Worm (Caenorhabditis elegans) whole organism, early embryonic: ENCODE measurements around the gene srh-271.

ENCODE experiments used
- aly-1 ChIP-seq: sonication (generic microtip); optimal IDR thresholded peaks from 2 replicates; lab custom pipeline; 2016; ENCODE audit warnings: missing genetic modification characterization, missing compliant biosample characterization
- ama-1 ChIP-seq: fragments of 150-350 bp; optimal IDR thresholded peaks from 2 replicates; lab custom pipeline; 2014
- ceh-13 ChIP-seq: fragments of 200-800 bp; sonication (Bioruptor generic); optimal IDR thresholded peaks from 2 replicates; lab custom pipeline; 2018; ENCODE audit warnings: mild to moderate bottlenecking, missing genetic modification characterization, missing compliant biosample characterization
- ets-7 ChIP-seq: sonication (generic microtip); optimal IDR thresholded peaks from 2 replicates; lab custom pipeline; 2016; ENCODE audit warnings: missing genotype, missing genetic modification characterization, missing compliant biosample characterization
- flt-1 ChIP-seq: fragments of 200-800 bp; sonication (Bioruptor generic); IDR thresholded peaks from 2 replicates; pipeline ENCODE4 v1.3.6; 2022; ENCODE audit warnings: missing genetic modification characterization, missing compliant biosample characterization
- hmbx-1 ChIP-seq: sonication (generic microtip); optimal IDR thresholded peaks from 2 replicates; lab custom pipeline; 2016; ENCODE audit warnings: mild to moderate bottlenecking, missing genetic modification characterization, missing compliant biosample characterization
- hmg-4 ChIP-seq: fragments of 200-800 bp; sonication (Bioruptor generic); optimal IDR thresholded peaks from 2 replicates; lab custom pipeline; 2018; ENCODE audit warnings: mild to moderate bottlenecking, missing genetic modification characterization, missing compliant biosample characterization
- hnd-1 ChIP-seq: sonication (generic microtip); optimal IDR thresholded peaks from 2 replicates; lab custom pipeline; 2016; ENCODE audit warnings: missing genetic modification characterization, missing compliant biosample characterization
- pes-1 ChIP-seq: fragments of 200-800 bp; sonication (Bioruptor generic); IDR thresholded peaks from 2 replicates; pipeline ENCODE4 v1.3.6; 2022; ENCODE audit warnings: missing genetic modification reagents, missing genetic modification characterization, missing compliant biosample characterization
- scrt-1 ChIP-seq: fragments of 200-800 bp; sonication (Bioruptor generic); IDR thresholded peaks from 2 replicates; pipeline ENCODE4 v1.3.6; 2022; ENCODE audit warnings: missing genetic modification characterization, missing compliant biosample characterization
- sea-1 ChIP-seq: fragments of 200-800 bp; sonication (Bioruptor generic); conservative IDR thresholded peaks from 2 replicates; pipeline ENCODE4 v1.3.6; 2022; ENCODE audit warnings: missing genetic modification characterization, missing compliant biosample characterization
- tbx-11 ChIP-seq: fragments of 200-800 bp; sonication (Bioruptor generic); IDR thresholded peaks from 2 replicates; pipeline ENCODE4 v1.3.6; 2022; ENCODE audit warnings: missing genetic modification characterization, missing compliant biosample characterization
- tbx-37 ChIP-seq: fragments of 200-800 bp; sonication (Bioruptor generic); conservative IDR thresholded peaks from 2 replicates; pipeline ENCODE4 v1.3.6; 2022; ENCODE audit warnings: missing genetic modification reagents, missing genetic modification characterization, missing compliant biosample characterization
- tra-4 ChIP-seq: sonication (generic microtip); optimal IDR thresholded peaks from 2 replicates; lab custom pipeline; 2017; ENCODE audit warnings: missing genetic modification characterization, missing compliant biosample characterization

- TF ChIP-seq hmbx-1 (no peak), hnd-1 (tag; lab: Kevin White, UChicago) (no peak), tbx-37 (GFP tag; lab: Robert Waterston, UW) (no peak), ama-1 (no peak), sea-1 (GFP tag; lab: Robert Waterston, UW) (no peak), tra-4 (no peak), scrt-1 (GFP tag; lab: Robert Waterston, UW) (no peak), tbx-11 (GFP tag; lab: Robert Waterston, UW) (no peak), hmg-4 (GFP tag; lab: Kevin White, UChicago) (no peak), aly-1 (no peak), pes-1 (no peak), flt-1 (GFP tag; lab: Robert Waterston, UW) (no peak), ets-7 (tag; lab: Kevin White, UChicago) (no peak), ceh-13 (GFP tag; lab: Kevin White, UChicago) (no peak)
Measured at ce11 chrV:2666600-2666999, 44.8 kb upstream of the srh-271 start, which contains the start of gene W02G9.4.
